Worm (Caenorhabditis elegans): Measurements from ENCODE around the gene srsx-28.

ce11 chrV:10166368-10166767 is 14.0 kb downstream of the srsx-28 start, which contains the start of gene C51E3.6:
- no peak for TF ChIP-seq tbx-11 (GFP tag; IDR thresholded peaks at IDR 0.05)
- no peak for TF ChIP-seq ama-1 (optimal IDR thresholded peaks at IDR 0.05)
- no peak for TF ChIP-seq hnd-1 (tag; optimal IDR thresholded peaks at IDR 0.05)
- no peak for TF ChIP-seq flt-1 (GFP tag; IDR thresholded peaks at IDR 0.05)
- no peak for TF ChIP-seq hmg-4 (GFP tag; optimal IDR thresholded peaks at IDR 0.05)
- no peak for TF ChIP-seq ceh-13 (GFP tag; optimal IDR thresholded peaks at IDR 0.05)
- TF ChIP-seq hmbx-1 (tag; optimal IDR thresholded peaks at IDR 0.05) = no peak
- TF ChIP-seq scrt-1 (GFP tag; IDR thresholded peaks at IDR 0.05) = no peak
- no peak for TF ChIP-seq tbx-37 (GFP tag; conservative IDR thresholded peaks at IDR 0.05)
- no peak for TF ChIP-seq pes-1 (GFP tag; IDR thresholded peaks at IDR 0.05)

All from whole organism, early embryonic.